Fruit fly (Drosophila melanogaster) whole organism, pupa: ENCODE data around the gene beta-Spec.

Experiments used
- CG10348 ChIP-seq: fragments of 200-800 bp; sonication (Bioruptor generic); IDR thresholded peaks from 2 replicates; pipeline ENCODE4 v1.3.6; 2022; ENCODE audit warnings: missing biosample characterization, missing genetic modification characterization
- CG12605 ChIP-seq: fragments of 200-800 bp; sonication (Bioruptor generic); IDR thresholded peaks from 2 replicates; pipeline ENCODE4 v1.3.6; 2022; ENCODE audit warnings: missing biosample characterization, missing genetic modification characterization
- CG13204 ChIP-seq: fragments of 200-800 bp; sonication (Bioruptor generic); optimal IDR thresholded peaks from 2 replicates; lab custom pipeline; 2018; ENCODE audit warnings: missing biosample characterization, mild to moderate bottlenecking, missing genetic modification characterization, moderate library complexity
- CG14655 ChIP-seq: fragments of 200-800 bp; sonication (Bioruptor generic); optimal IDR thresholded peaks from 3 replicates; lab custom pipeline; 2017; ENCODE audit warnings: mild to moderate bottlenecking, missing biosample characterization, missing genetic modification reagents, missing genetic modification characterization
- CG15710 ChIP-seq: fragments of 200-800 bp; sonication (Bioruptor generic); optimal IDR thresholded peaks from 2 replicates; lab custom pipeline; 2018; ENCODE audit warnings: missing biosample characterization, mild to moderate bottlenecking, missing genetic modification characterization, moderate library complexity
- CG17806 ChIP-seq: fragments of 200-800 bp; sonication (Bioruptor generic); optimal IDR thresholded peaks from 2 replicates; lab custom pipeline; 2018; ENCODE audit warnings: missing biosample characterization, mild to moderate bottlenecking, missing genetic modification characterization, moderate library complexity
- CG32121 ChIP-seq: fragments of 200-800 bp; sonication (Bioruptor generic); IDR thresholded peaks from 2 replicates; pipeline ENCODE4 v1.3.6; 2022; ENCODE audit warnings: missing biosample characterization, missing genetic modification characterization
- CG34367 ChIP-seq: fragments of 200-800 bp; sonication (Bioruptor generic); optimal IDR thresholded peaks from 2 replicates; lab custom pipeline; 2018; ENCODE audit warnings: missing biosample characterization, mild to moderate bottlenecking, missing genetic modification characterization
- CG4496 ChIP-seq: fragments of 200-800 bp; sonication (Bioruptor generic); IDR thresholded peaks from 3 replicates; pipeline ENCODE4 v1.3.6; 2022; ENCODE audit warnings: missing biosample characterization, missing genetic modification characterization
- CG8159 ChIP-seq: fragments of 200-800 bp; sonication (Bioruptor generic); optimal IDR thresholded peaks from 3 replicates; lab custom pipeline; 2018; ENCODE audit warnings: missing biosample characterization, mild to moderate bottlenecking, missing genetic modification characterization, moderate library complexity
- CG8301 ChIP-seq: fragments of 200-800 bp; sonication (Bioruptor generic); optimal IDR thresholded peaks from 2 replicates; lab custom pipeline; 2018; ENCODE audit warnings: missing biosample characterization, mild to moderate bottlenecking, missing genetic modification characterization
- CG9948 ChIP-seq: fragments of 200-800 bp; sonication (Bioruptor generic); optimal IDR thresholded peaks from 2 replicates; lab custom pipeline; 2018; ENCODE audit warnings: missing biosample characterization, mild to moderate bottlenecking, missing genetic modification characterization, moderate library complexity
- D1 ChIP-seq: fragments of 200-800 bp; sonication (Bioruptor generic); optimal IDR thresholded peaks from 2 replicates; lab custom pipeline; 2018; ENCODE audit warnings: missing biosample characterization, mild to moderate bottlenecking, missing genetic modification characterization, moderate library complexity
- EcR ChIP-seq: fragments of 200-800 bp; sonication (Bioruptor generic); optimal IDR thresholded peaks from 3 replicates; lab custom pipeline; 2019; ENCODE audit warnings: missing biosample characterization, missing genetic modification characterization, mild to moderate bottlenecking, moderate library complexity, missing genetic modification reagents
- Ets98B ChIP-seq: fragments of 200-800 bp; sonication (Bioruptor generic); IDR thresholded peaks from 2 replicates; pipeline ENCODE4 v1.3.6; 2022; ENCODE audit warnings: missing biosample characterization, missing genetic modification characterization
- Pif1A ChIP-seq: fragments of 200-800 bp; sonication (Bioruptor generic); optimal IDR thresholded peaks from 3 replicates; lab custom pipeline; 2016; ENCODE audit warnings: missing biosample characterization, missing genetic modification characterization
- Pif1B ChIP-seq: fragments of 200-800 bp; sonication (Bioruptor generic); optimal IDR thresholded peaks from 3 replicates; lab custom pipeline; 2016; ENCODE audit warnings: missing biosample characterization, missing genetic modification characterization
- Snoo ChIP-seq: fragments of 200-800 bp; sonication (Bioruptor generic); optimal IDR thresholded peaks from 3 replicates; lab custom pipeline; 2017; ENCODE audit warnings: missing biosample characterization, mild to moderate bottlenecking, missing genetic modification characterization, inconsistent platforms
- fd96Ca ChIP-seq: fragments of 200-800 bp; sonication (Bioruptor generic); IDR thresholded peaks from 3 replicates; pipeline ENCODE4 v1.3.6; 2022; ENCODE audit warnings: missing biosample characterization, missing genetic modification characterization
- gl ChIP-seq: fragments of 200-800 bp; sonication (Bioruptor generic); optimal IDR thresholded peaks from 2 replicates; lab custom pipeline; 2018; ENCODE audit warnings: missing biosample characterization, mild to moderate bottlenecking, missing genetic modification characterization
- rn ChIP-seq: fragments of 200-800 bp; sonication (Bioruptor generic); IDR thresholded peaks from 2 replicates; pipeline ENCODE4 v1.3.6; 2022; ENCODE audit warnings: missing biosample characterization, missing genetic modification characterization

The beta-Spec gene

dm6 chrX:17651216-17651997 is 5.8 kb upstream of the beta-Spec start:
- TF ChIP-seq fd96Ca (GFP tag; lab: Robert Waterston, UW) (no peak), EcR (GFP tag; lab: Kevin White, UChicago) (peak; percentile 46), CG8301 (tag; lab: Kevin White, UChicago) (no peak), CG13204 (GFP tag; lab: Kevin White, UChicago) (peak; percentile 35)

dm6 chrX:17651998-17652738 is 5.0 kb upstream of the beta-Spec start, which contains the start of gene RhoGAPp190:
Gene RhoGAPp190, minus strand, starts transcription at chrX:17652562.
- TF ChIP-seq rn (GFP tag; lab: Robert Waterston, UW) = no peak
- peak; percentile 15 for TF ChIP-seq CG13204 (GFP tag; lab: Kevin White, UChicago)
- 0 out of 3 replicates have a peak, but pooled peaks have one; percentile 35 for TF ChIP-seq fd96Ca (GFP tag; lab: Robert Waterston, UW)
- TF ChIP-seq, all 21 proteins: peak for 2

dm6 chrX:17656501-17656900 is 671 bp upstream of the beta-Spec start, which contains the start of gene IntS2:
Gene IntS2, minus strand, starts transcription at chrX:17656818.
- TF ChIP-seq CG12605 (GFP tag; lab: Robert Waterston, UW) (peak; percentile 33; the same call in 1 of the 2 replicates), CG13204 (GFP tag; lab: Kevin White, UChicago) (no peak)

dm6 chrX:17657716-17658115 is 544 bp downstream of the beta-Spec start:
- TF ChIP-seq EcR (GFP tag; lab: Kevin White, UChicago) (no peak), CG34367 (tag; lab: Kevin White, UChicago) (no peak), Ets98B (GFP tag; lab: Robert Waterston, UW) (no peak), CG13204 (GFP tag; lab: Kevin White, UChicago) (no peak), rn (GFP tag; lab: Robert Waterston, UW) (no peak), CG9948 (tag; lab: Kevin White, UChicago) (no peak), Snoo (no peak), Pif1A (GFP tag; lab: Kevin White, UChicago) (no peak), D1 (tag; lab: Kevin White, UChicago) (no peak), CG8159 (tag; lab: Kevin White, UChicago) (no peak), CG17806 (tag; lab: Kevin White, UChicago) (no peak), CG32121 (GFP tag; lab: Robert Waterston, UW) (no peak), CG8301 (tag; lab: Kevin White, UChicago) (no peak), CG15710 (tag; lab: Kevin White, UChicago) (no peak), gl (no peak), CG14655 (GFP tag; lab: Kevin White, UChicago) (no peak)

dm6 chrX:17658207-17659118 is 1.3 kb downstream of the beta-Spec start:
- TF ChIP-seq CG12605 (GFP tag; lab: Robert Waterston, UW) (peak; percentile 41; the same call in 1 of the 2 replicates), EcR (GFP tag; lab: Kevin White, UChicago) (peak; percentile 49), CG32121 (GFP tag; lab: Robert Waterston, UW) (no peak; the same call in 1 of the 2 replicates), fd96Ca (GFP tag; lab: Robert Waterston, UW) (0 out of 3 replicates have a peak, but pooled peaks have one; percentile 21)

dm6 chrX:17659119-17659452 is 1.9 kb downstream of the beta-Spec start:
- TF ChIP-seq D1 (tag; lab: Kevin White, UChicago) = no peak
- no peak for TF ChIP-seq CG8301 (tag; lab: Kevin White, UChicago)
- no peak for TF ChIP-seq Pif1A (GFP tag; lab: Kevin White, UChicago)
- TF ChIP-seq Ets98B (GFP tag; lab: Robert Waterston, UW) = no peak
- no peak for TF ChIP-seq CG10348 (GFP tag; lab: Robert Waterston, UW)
- TF ChIP-seq CG4496 (GFP tag; lab: Robert Waterston, UW) = no peak
- no peak for TF ChIP-seq rn (GFP tag; lab: Robert Waterston, UW)
- TF ChIP-seq Pif1B (GFP tag; lab: Kevin White, UChicago) = no peak
